Fruit fly (Drosophila melanogaster) whole organism, embryonic: ENCODE measurements around the gene PolD2.

Experiments used
- Asciz ChIP-seq: fragments of 200-800 bp; sonication (Bioruptor generic); optimal IDR thresholded peaks from 2 replicates; lab custom pipeline; 2017; ENCODE audit warnings: missing biosample characterization, mild to moderate bottlenecking, missing genetic modification characterization, missing genetic modification reagents
- Blimp-1 ChIP-seq: fragments of 200-800 bp; sonication (Bioruptor generic); optimal IDR thresholded peaks from 3 replicates; lab custom pipeline; 2018; ENCODE audit warnings: missing biosample characterization, missing genetic modification characterization, mild to moderate bottlenecking, moderate library complexity, missing genetic modification reagents
- CG10959 ChIP-seq: fragments of 200-800 bp; sonication (Bioruptor generic); IDR thresholded peaks from 2 replicates; pipeline ENCODE4 v1.3.6; 2022; ENCODE audit warnings: missing biosample characterization, missing genetic modification characterization
- CG11085 ChIP-seq: fragments of 200-800 bp; sonication (Bioruptor generic); IDR thresholded peaks from 2 replicates; pipeline ENCODE4 v1.3.6; 2022; ENCODE audit warnings: missing biosample characterization, missing genetic modification characterization
- CG12104 ChIP-seq: fragments of 200-800 bp; sonication (Bioruptor generic); optimal IDR thresholded peaks from 3 replicates; lab custom pipeline; 2016; ENCODE audit warnings: missing biosample characterization, missing genetic modification characterization
- CG14050 ChIP-seq: fragments of 200-800 bp; sonication (Bioruptor generic); IDR thresholded peaks from 3 replicates; pipeline ENCODE4 v1.3.6; 2022; ENCODE audit warnings: missing biosample characterization, missing genetic modification characterization
- CG14441 ChIP-seq: fragments of 200-800 bp; sonication (Bioruptor generic); IDR thresholded peaks from 2 replicates; pipeline ENCODE4 v1.3.6; 2022; ENCODE audit warnings: missing biosample characterization, missing genetic modification characterization
- CG15514 ChIP-seq: fragments of 200-800 bp; sonication (Bioruptor generic); optimal IDR thresholded peaks from 3 replicates; lab custom pipeline; 2017; ENCODE audit warnings: missing biosample characterization, missing genetic modification characterization, mild to moderate bottlenecking, moderate library complexity, missing genetic modification reagents
- CG17186 ChIP-seq: fragments of 200-800 bp; sonication (Bioruptor generic); optimal IDR thresholded peaks from 3 replicates; lab custom pipeline; 2017; ENCODE audit warnings: missing biosample characterization, missing genetic modification reagents, missing genetic modification characterization
- CG17802 ChIP-seq: fragments of 200-800 bp; sonication (Bioruptor generic); optimal IDR thresholded peaks from 2 replicates; lab custom pipeline; 2018; ENCODE audit warnings: missing biosample characterization, mild to moderate bottlenecking, missing genetic modification characterization, moderate library complexity
- CG18262 ChIP-seq: fragments of 200-800 bp; optimal IDR thresholded peaks from 3 replicates; lab custom pipeline; 2019; ENCODE audit warnings: missing biosample characterization, mild to moderate bottlenecking, missing genetic modification characterization, moderate library complexity
- CG18619 ChIP-seq: fragments of 200-800 bp; sonication (Bioruptor generic); optimal IDR thresholded peaks from 3 replicates; lab custom pipeline; 2017; ENCODE audit warnings: missing biosample characterization, mild to moderate bottlenecking, missing genetic modification characterization
- CG2202 ChIP-seq: fragments of 200-800 bp; sonication (Bioruptor generic); optimal IDR thresholded peaks from 2 replicates; lab custom pipeline; 2018; ENCODE audit warnings: missing biosample characterization, mild to moderate bottlenecking, missing genetic modification characterization
- CG2875 ChIP-seq: fragments of 200-800 bp; sonication (Bioruptor generic); optimal IDR thresholded peaks from 2 replicates; lab custom pipeline; 2017; ENCODE audit warnings: missing biosample characterization, mild to moderate bottlenecking, missing genetic modification characterization, missing genetic modification reagents
- CG30431 ChIP-seq: fragments of 200-800 bp; sonication (Bioruptor generic); optimal IDR thresholded peaks from 2 replicates; lab custom pipeline; 2017; ENCODE audit warnings: missing biosample characterization, missing genetic modification characterization
- CG31224 ChIP-seq: fragments of 200-800 bp; sonication (Bioruptor generic); IDR thresholded peaks from 2 replicates; pipeline ENCODE4 v1.3.6; 2022; ENCODE audit warnings: missing biosample characterization, missing genetic modification characterization
- CG3281 ChIP-seq: fragments of 200-800 bp; sonication (Bioruptor generic); optimal IDR thresholded peaks from 3 replicates; lab custom pipeline; 2017; ENCODE audit warnings: missing biosample characterization, mild to moderate bottlenecking, missing genetic modification characterization
- CG3407 ChIP-seq: fragments of 200-800 bp; sonication (Bioruptor generic); optimal IDR thresholded peaks from 2 replicates; lab custom pipeline; 2018; ENCODE audit warnings: missing biosample characterization, mild to moderate bottlenecking, missing genetic modification characterization
- CG34422 ChIP-seq: fragments of 200-800 bp; sonication (Bioruptor generic); IDR thresholded peaks from 3 replicates; pipeline ENCODE4 v1.3.6; 2022; ENCODE audit warnings: missing biosample characterization, missing genetic modification characterization
- CG3726 ChIP-seq: fragments of 200-800 bp; sonication (Bioruptor generic); IDR thresholded peaks from 3 replicates; pipeline ENCODE4, ENCODE4 v1.3.6; 2022; ENCODE audit warnings: missing biosample characterization, missing genetic modification characterization
- CG5180 ChIP-seq: fragments of 200-800 bp; sonication (Bioruptor generic); optimal IDR thresholded peaks from 3 replicates; lab custom pipeline; 2017; ENCODE audit warnings: missing biosample characterization, missing genetic modification characterization, mild to moderate bottlenecking, moderate library complexity, missing genetic modification reagents
- CG6791 ChIP-seq: fragments of 200-800 bp; sonication (Bioruptor generic); IDR thresholded peaks from 3 replicates; pipeline ENCODE4 v1.3.6; 2022; ENCODE audit warnings: missing biosample characterization, missing genetic modification characterization; ENCODE audit not compliant: partially characterized antibody
- CG9727 ChIP-seq: fragments of 200-800 bp; sonication (Bioruptor generic); optimal IDR thresholded peaks from 3 replicates; lab custom pipeline; 2017; ENCODE audit warnings: missing biosample characterization, mild to moderate bottlenecking, missing genetic modification characterization
- Elba2 ChIP-seq: fragments of 200-800 bp; sonication (Bioruptor generic); optimal IDR thresholded peaks from 3 replicates; lab custom pipeline; 2016; ENCODE audit warnings: missing biosample characterization, missing genetic modification characterization
- Ets97D ChIP-seq: fragments of 200-800 bp; sonication (Bioruptor generic); optimal IDR thresholded peaks from 3 replicates; lab custom pipeline; 2016; ENCODE audit warnings: missing biosample characterization, missing genetic modification characterization
- Gug ChIP-seq: fragments of 200-800 bp; sonication (Bioruptor generic); IDR thresholded peaks from 4 replicates; pipeline ENCODE4 v1.3.6; 2022; ENCODE audit warnings: missing biosample characterization, missing genetic modification characterization
- HmgZ ChIP-seq: fragments of 200-800 bp; sonication (Bioruptor generic); optimal IDR thresholded peaks from 2 replicates; lab custom pipeline; 2018; ENCODE audit warnings: missing biosample characterization, mild to moderate bottlenecking, missing genetic modification characterization
- Mes4 ChIP-seq: fragments of 200-800 bp; sonication (Bioruptor generic); optimal IDR thresholded peaks from 2 replicates; lab custom pipeline; 2016; ENCODE audit warnings: missing biosample characterization, missing genetic modification characterization
- NK7.1 ChIP-seq: fragments of 200-800 bp; sonication (Bioruptor generic); optimal IDR thresholded peaks from 3 replicates; lab custom pipeline; 2016; ENCODE audit warnings: missing biosample characterization, missing genetic modification characterization
- Nf-YA ChIP-seq: fragments of 200-800 bp; sonication (Bioruptor generic); IDR thresholded peaks from 2 replicates; pipeline ENCODE4 v1.3.6; 2022; ENCODE audit warnings: missing biosample characterization, missing genetic modification characterization
- PHDP ChIP-seq: fragments of 200-800 bp; sonication (Bioruptor generic); optimal IDR thresholded peaks from 3 replicates; lab custom pipeline; 2018; ENCODE audit warnings: missing biosample characterization, mild to moderate bottlenecking, missing genetic modification characterization, moderate library complexity
- Spps ChIP-seq: fragments of 200-800 bp; sonication (Bioruptor generic); optimal IDR thresholded peaks from 2 replicates; lab custom pipeline; 2018; ENCODE audit warnings: missing biosample characterization, mild to moderate bottlenecking, missing genetic modification characterization
- Stat92E ChIP-seq, 3 experiments: fragments of >200 bp in 2 of 3; fragments of 200-800 bp in 1 of 3; sonication (Bioruptor generic) in 1 of 3; optimal IDR thresholded peaks; 2 replicates each; lab custom pipeline; 2017 to 2019; ENCODE audit warnings: missing biosample characterization in 3 of 3, missing genetic modification characterization in 3 of 3, mild to moderate bottlenecking in 1 of 3, moderate library complexity in 1 of 3
- ase ChIP-seq: fragments of 200-800 bp; sonication (Bioruptor generic); IDR thresholded peaks from 3 replicates; pipeline ENCODE4 v1.3.6; 2022; ENCODE audit warnings: missing biosample characterization, missing genetic modification characterization
- caup ChIP-seq: fragments of 200-800 bp; sonication (Bioruptor generic); optimal IDR thresholded peaks from 3 replicates; lab custom pipeline; 2017; ENCODE audit warnings: missing biosample characterization, mild to moderate bottlenecking, missing genetic modification characterization, moderate library complexity; ENCODE audit not compliant: severe bottlenecking
- crol ChIP-seq: fragments of 200-800 bp; sonication (Bioruptor generic); IDR thresholded peaks from 2 replicates; pipeline ENCODE4 v1.3.6; 2022; ENCODE audit warnings: missing biosample characterization, missing genetic modification characterization
- fd64A ChIP-seq: fragments of 200-800 bp; sonication (Bioruptor generic); optimal IDR thresholded peaks from 3 replicates; lab custom pipeline; 2018; ENCODE audit warnings: missing biosample characterization, mild to moderate bottlenecking, missing genetic modification characterization
- gsb-n ChIP-seq: fragments of 200-800 bp; sonication (Bioruptor generic); optimal IDR thresholded peaks from 3 replicates; lab custom pipeline; 2018; ENCODE audit warnings: missing biosample characterization, mild to moderate bottlenecking, missing genetic modification characterization
- hth ChIP-seq: fragments of >200 bp; optimal IDR thresholded peaks from 2 replicates; lab custom pipeline; 2017; ENCODE audit warnings: inconsistent platforms
- jing ChIP-seq: fragments of 200-800 bp; sonication (Bioruptor generic); optimal IDR thresholded peaks from 2 replicates; lab custom pipeline; 2018; ENCODE audit warnings: missing biosample characterization, mild to moderate bottlenecking, missing genetic modification characterization
- kni ChIP-seq: fragments of 200-800 bp; sonication (Bioruptor generic); optimal IDR thresholded peaks from 3 replicates; lab custom pipeline; 2017; ENCODE audit warnings: mild to moderate bottlenecking, missing biosample characterization, missing genetic modification reagents, missing genetic modification characterization
- nau ChIP-seq: fragments of 200-800 bp; sonication (Bioruptor generic); optimal IDR thresholded peaks from 3 replicates; lab custom pipeline; 2017; ENCODE audit warnings: missing biosample characterization, mild to moderate bottlenecking, missing genetic modification characterization, missing genetic modification reagents
- nmo ChIP-seq: fragments of 200-800 bp; sonication (Bioruptor generic); optimal IDR thresholded peaks from 2 replicates; lab custom pipeline; 2018; ENCODE audit warnings: missing biosample characterization, mild to moderate bottlenecking, missing genetic modification characterization, moderate library complexity
- pan ChIP-seq, 4 experiments: fragments of >200 bp in 3 of 4; fragments of 200-800 bp in 1 of 4; sonication (Bioruptor generic) in 1 of 4; optimal IDR thresholded peaks in 3 of 4; IDR thresholded peaks in 1 of 4; 2 replicates each; pipeline versions ENCODE4 v1.3.6 to Lab custom; 2017 to 2022; ENCODE audit warnings: missing biosample characterization in 2 of 4, missing genetic modification characterization in 2 of 4, mixed read lengths in 1 of 4
- psq ChIP-seq: fragments of 200-800 bp; sonication (Bioruptor generic); optimal IDR thresholded peaks from 2 replicates; lab custom pipeline; 2017; ENCODE audit warnings: missing biosample characterization, missing genetic modification characterization
- sc ChIP-seq, 3 experiments: fragments of >200 bp in 2 of 3; fragments of 200-800 bp in 1 of 3; sonication (Bioruptor generic) in 1 of 3; optimal IDR thresholded peaks; 2 replicates in 2 of 3; 3 replicates in 1 of 3; lab custom pipeline; 2017; ENCODE audit warnings: mild to moderate bottlenecking in 1 of 3, missing biosample characterization in 1 of 3, missing genetic modification characterization in 1 of 3, missing genetic modification reagents in 1 of 3
- sens-2 ChIP-seq: fragments of 200-800 bp; sonication (Bioruptor generic); IDR thresholded peaks from 2 replicates; pipeline ENCODE4 v1.3.6; 2022; ENCODE audit warnings: missing biosample characterization, missing genetic modification characterization
- slbo ChIP-seq: fragments of 200-800 bp; sonication (Bioruptor generic); IDR thresholded peaks from 2 replicates; pipeline ENCODE4 v1.3.6; 2022; ENCODE audit warnings: missing biosample characterization, missing genetic modification characterization
- stc ChIP-seq: fragments of 200-800 bp; sonication (Bioruptor generic); IDR thresholded peaks from 2 replicates; pipeline ENCODE4 v1.3.6; 2022; ENCODE audit warnings: missing biosample characterization, missing genetic modification characterization

The PolD2 gene

dm6 chr3L:1742552-1743097 is 32.8 kb upstream of the PolD2 start (continued):
- TF ChIP-seq Spps (tag; lab: Kevin White, UChicago), result no peak
- no peak for TF ChIP-seq CG14441
- peak; percentile 8 for TF ChIP-seq CG2875 (GFP tag; lab: Kevin White, UChicago)
- TF ChIP-seq CG3726 (GFP tag; lab: Robert Waterston, UW), result no peak
- no peak for TF ChIP-seq Stat92E (GFP tag; optimal IDR thresholded peaks at IDR 0.05; lab: Kevin White, UChicago)
- TF ChIP-seq gsb-n, result peak; percentile 31
- no peak for TF ChIP-seq Blimp-1 (GFP tag; lab: Kevin White, UChicago)
- TF ChIP-seq CG17802, result no peak
- TF ChIP-seq Elba2 (GFP tag; lab: Kevin White, UChicago), result no peak
- TF ChIP-seq CG3281 (GFP tag; lab: Kevin White, UChicago), result peak; percentile 21
- no peak for TF ChIP-seq Gug (GFP tag; lab: Robert Waterston, UW)
- TF ChIP-seq jing (GFP tag; lab: Kevin White, UChicago), result no peak
- no peak for TF ChIP-seq CG30431 (GFP tag; lab: Kevin White, UChicago)
- peak; percentile 36 for TF ChIP-seq CG15514
- no peak for TF ChIP-seq fd64A (GFP tag; lab: Kevin White, UChicago)
- no peak for TF ChIP-seq CG5180 (GFP tag; lab: Kevin White, UChicago)
- peak; percentile 28 for TF ChIP-seq CG12104 (GFP tag; lab: Kevin White, UChicago)
- no peak for TF ChIP-seq sens-2 (GFP tag; lab: Robert Waterston, UW)
- no peak for TF ChIP-seq Ets97D (GFP tag; lab: Kevin White, UChicago)
- peak; percentile 66 for TF ChIP-seq CG31224 (GFP tag; lab: Robert Waterston, UW)
- TF ChIP-seq CG14050 (GFP tag; lab: Robert Waterston, UW), result no peak
- TF ChIP-seq Asciz, result no peak
- TF ChIP-seq NK7.1 (GFP tag; lab: Kevin White, UChicago), result no peak
- no peak for TF ChIP-seq CG11085 (GFP tag; lab: Robert Waterston, UW)
- no peak for TF ChIP-seq sc (optimal IDR thresholded peaks at IDR 0.05; lab: Kevin White, UChicago)
- peak; percentile 15 for TF ChIP-seq sc (GFP tag; optimal IDR thresholded peaks at IDR 0.05; lab: Kevin White, UChicago)
- peak; percentile 27 for TF ChIP-seq caup
- no peak for TF ChIP-seq pan (optimal IDR thresholded peaks at IDR 0.05; lab: Kevin White, UChicago)
- peak in 1 of 2 experiments; percentile 11 for TF ChIP-seq pan (GFP tag; optimal IDR thresholded peaks at IDR 0.05 in 1 of 2, IDR thresholded peaks at IDR 0.05 in 1 of 2)
- peak; percentile 42 for TF ChIP-seq CG9727 (GFP tag; lab: Kevin White, UChicago)
- peak; percentile 13 for TF ChIP-seq kni (GFP tag; lab: Kevin White, UChicago)
- no peak for TF ChIP-seq HmgZ (tag; lab: Kevin White, UChicago)
- no peak for TF ChIP-seq slbo (GFP tag; lab: Robert Waterston, UW)
- no peak for TF ChIP-seq CG6791 (GFP tag; lab: Robert Waterston, UW)
- TF ChIP-seq psq (GFP tag; lab: Kevin White, UChicago), result no peak
- TF ChIP-seq CG34422 (GFP tag; lab: Robert Waterston, UW), result no peak
- peak; percentile 14 for TF ChIP-seq CG18262
- TF ChIP-seq Nf-YA (GFP tag; lab: Robert Waterston, UW), result no peak
- peak; percentile 51 for TF ChIP-seq CG2202 (tag; lab: Kevin White, UChicago)
- no peak for TF ChIP-seq CG18619 (GFP tag; lab: Kevin White, UChicago)
- no peak for TF ChIP-seq crol (GFP tag; lab: Robert Waterston, UW)
- TF ChIP-seq CG17186 (GFP tag; lab: Kevin White, UChicago), result no peak
- TF ChIP-seq nau (GFP tag; lab: Kevin White, UChicago), result peak; percentile 5
- TF ChIP-seq CG3407 (GFP tag; lab: Kevin White, UChicago), result peak; percentile 11
- TF ChIP-seq CG10959 (GFP tag; lab: Robert Waterston, UW), result no peak
- no peak for TF ChIP-seq hth (lab: Kevin White, UChicago)
- TF ChIP-seq Mes4, result no peak
- no peak for TF ChIP-seq nmo (GFP tag; lab: Kevin White, UChicago)
- no peak for TF ChIP-seq stc (GFP tag; lab: Robert Waterston, UW)
- TF ChIP-seq PHDP (tag; lab: Kevin White, UChicago), result no peak
- no peak for TF ChIP-seq ase (GFP tag; lab: Robert Waterston, UW)
